Fruit fly (Drosophila melanogaster) whole organism, embryonic: ENCODE results near the gene CG43064.

Source experiments
- Ada2b ChIP-seq: fragments of 200-800 bp; sonication (Bioruptor generic); IDR thresholded peaks from 2 replicates; pipeline ENCODE4 v1.3.6; 2022; ENCODE audit warnings: missing biosample characterization, missing genetic modification characterization
- Blimp-1 ChIP-seq: fragments of 200-800 bp; sonication (Bioruptor generic); optimal IDR thresholded peaks from 3 replicates; lab custom pipeline; 2018; ENCODE audit warnings: missing biosample characterization, missing genetic modification characterization, mild to moderate bottlenecking, moderate library complexity, missing genetic modification reagents
- CG11504 ChIP-seq: fragments of 200-800 bp; sonication (Bioruptor generic); optimal IDR thresholded peaks from 3 replicates; lab custom pipeline; 2019; ENCODE audit warnings: missing biosample characterization, mild to moderate bottlenecking, missing genetic modification characterization, moderate library complexity
- CG12391 ChIP-seq: fragments of 200-800 bp; sonication (Bioruptor generic); optimal IDR thresholded peaks from 3 replicates; lab custom pipeline; 2018; ENCODE audit warnings: missing biosample characterization, mild to moderate bottlenecking, missing genetic modification characterization, moderate library complexity
- CG12659 ChIP-seq: fragments of 200-800 bp; sonication (Bioruptor generic); optimal IDR thresholded peaks from 3 replicates; lab custom pipeline; 2017; ENCODE audit warnings: mild to moderate bottlenecking, missing biosample characterization, missing genetic modification reagents, missing genetic modification characterization
- CG12769 ChIP-seq: fragments of 200-800 bp; sonication (Bioruptor generic); optimal IDR thresholded peaks from 2 replicates; lab custom pipeline; 2019; ENCODE audit warnings: missing biosample characterization, mild to moderate bottlenecking, missing genetic modification characterization, moderate library complexity
- CG13296 ChIP-seq: fragments of 200-800 bp; sonication (Bioruptor generic); optimal IDR thresholded peaks from 3 replicates; lab custom pipeline; 2018; ENCODE audit warnings: missing biosample characterization, mild to moderate bottlenecking, missing genetic modification characterization
- CG1832 ChIP-seq: fragments of 200-800 bp; sonication (Bioruptor generic); optimal IDR thresholded peaks from 2 replicates; lab custom pipeline; 2017; ENCODE audit warnings: missing biosample characterization, mild to moderate bottlenecking, missing genetic modification characterization, inconsistent platforms
- CG18619 ChIP-seq: fragments of 200-800 bp; sonication (Bioruptor generic); optimal IDR thresholded peaks from 3 replicates; lab custom pipeline; 2017; ENCODE audit warnings: missing biosample characterization, mild to moderate bottlenecking, missing genetic modification characterization
- CG2116 ChIP-seq: fragments of 200-800 bp; sonication (Bioruptor generic); optimal IDR thresholded peaks from 3 replicates; lab custom pipeline; 2018; ENCODE audit warnings: missing biosample characterization, mild to moderate bottlenecking, missing genetic modification characterization
- CG30020 ChIP-seq: fragments of 200-800 bp; optimal IDR thresholded peaks from 2 replicates; lab custom pipeline; 2019; ENCODE audit warnings: missing biosample characterization, mild to moderate bottlenecking, missing genetic modification characterization, moderate library complexity
- CG30403 ChIP-seq: fragments of 200-800 bp; sonication (Bioruptor generic); optimal IDR thresholded peaks from 3 replicates; lab custom pipeline; 2016; ENCODE audit warnings: missing biosample characterization, missing genetic modification characterization
- CG31441 ChIP-seq: fragments of 200-800 bp; sonication (Bioruptor generic); IDR thresholded peaks from 2 replicates; pipeline ENCODE4 v1.3.6; 2022; ENCODE audit warnings: missing biosample characterization, missing genetic modification characterization
- CG3281 ChIP-seq: fragments of 200-800 bp; sonication (Bioruptor generic); optimal IDR thresholded peaks from 3 replicates; lab custom pipeline; 2017; ENCODE audit warnings: missing biosample characterization, mild to moderate bottlenecking, missing genetic modification characterization
- CG4730 ChIP-seq: fragments of 200-800 bp; sonication (Bioruptor generic); IDR thresholded peaks from 2 replicates; pipeline ENCODE4 v1.3.6; 2022; ENCODE audit warnings: missing biosample characterization, missing genetic modification characterization
- CG5180 ChIP-seq: fragments of 200-800 bp; sonication (Bioruptor generic); optimal IDR thresholded peaks from 3 replicates; lab custom pipeline; 2017; ENCODE audit warnings: missing biosample characterization, missing genetic modification characterization, mild to moderate bottlenecking, moderate library complexity, missing genetic modification reagents
- CG7839 ChIP-seq: fragments of 200-800 bp; sonication (Bioruptor generic); optimal IDR thresholded peaks from 3 replicates; lab custom pipeline; 2018; ENCODE audit warnings: missing biosample characterization, mild to moderate bottlenecking, missing genetic modification characterization, moderate library complexity
- CG8388 ChIP-seq: fragments of 200-800 bp; sonication (Bioruptor generic); optimal IDR thresholded peaks from 2 replicates; lab custom pipeline; 2019; ENCODE audit warnings: missing biosample characterization, mild to moderate bottlenecking, missing genetic modification characterization, moderate library complexity
- Deaf1 ChIP-seq: fragments of 200-800 bp; optimal IDR thresholded peaks from 3 replicates; lab custom pipeline; 2019; ENCODE audit warnings: missing biosample characterization, mild to moderate bottlenecking, missing genetic modification characterization, moderate library complexity
- Doc2 ChIP-seq: fragments of 200-800 bp; sonication (Bioruptor generic); IDR thresholded peaks from 2 replicates; pipeline ENCODE4 v1.3.6; 2022; ENCODE audit warnings: missing biosample characterization, missing genetic modification characterization
- Dref ChIP-seq: fragments of 200-800 bp; sonication (Bioruptor generic); IDR thresholded peaks from 2 replicates; pipeline ENCODE4 v1.3.6; 2022; ENCODE audit warnings: missing biosample characterization, missing genetic modification characterization
- Ets65A ChIP-seq: fragments of 200-800 bp; sonication (Bioruptor generic); peaks from one replicate; lab custom pipeline; 2016; ENCODE audit warnings: missing biosample characterization, missing genetic modification characterization
- Med ChIP-seq: fragments of 200-800 bp; sonication (Bioruptor generic); peaks from one replicate; lab custom pipeline; 2016; ENCODE audit warnings: missing biosample characterization, missing genetic modification characterization, mild to moderate bottlenecking, inconsistent platforms, moderate library complexity
- Meics ChIP-seq: fragments of 200-800 bp; sonication (Bioruptor generic); optimal IDR thresholded peaks from 2 replicates; lab custom pipeline; 2017; ENCODE audit warnings: missing biosample characterization, mild to moderate bottlenecking, missing genetic modification characterization
- Nf-YC ChIP-seq: fragments of 200-800 bp; optimal IDR thresholded peaks from 3 replicates; lab custom pipeline; 2019; ENCODE audit warnings: missing biosample characterization, mild to moderate bottlenecking, missing genetic modification characterization, moderate library complexity
- PHDP ChIP-seq: fragments of 200-800 bp; sonication (Bioruptor generic); optimal IDR thresholded peaks from 3 replicates; lab custom pipeline; 2018; ENCODE audit warnings: missing biosample characterization, mild to moderate bottlenecking, missing genetic modification characterization, moderate library complexity
- Stat92E ChIP-seq, 3 experiments: fragments of >200 bp in 2 of 3; fragments of 200-800 bp in 1 of 3; sonication (Bioruptor generic) in 1 of 3; optimal IDR thresholded peaks; 2 replicates each; lab custom pipeline; 2017 to 2019; ENCODE audit warnings: missing biosample characterization in 3 of 3, missing genetic modification characterization in 3 of 3, mild to moderate bottlenecking in 1 of 3, moderate library complexity in 1 of 3
- ato ChIP-seq: fragments of 200-800 bp; sonication (Bioruptor generic); IDR thresholded peaks from 2 replicates; pipeline ENCODE4 v1.3.6; 2022; ENCODE audit warnings: missing biosample characterization, missing genetic modification characterization; ENCODE audit not compliant: partially characterized antibody
- dimm ChIP-seq: fragments of 200-800 bp; sonication (Bioruptor generic); IDR thresholded peaks from 2 replicates; pipeline ENCODE4 v1.3.6; 2022; ENCODE audit warnings: missing biosample characterization, missing genetic modification characterization
- dpn ChIP-seq, 2 experiments: fragments of 200-800 bp; sonication (Bioruptor generic); optimal IDR thresholded peaks; 3 replicates each; lab custom pipeline; 2016; ENCODE audit warnings: missing biosample characterization in 2 of 2, missing genetic modification characterization in 2 of 2
- lab ChIP-seq: fragments of 200-800 bp; sonication (Bioruptor generic); optimal IDR thresholded peaks from 3 replicates; lab custom pipeline; 2017; ENCODE audit warnings: missing biosample characterization, missing genetic modification characterization, mild to moderate bottlenecking, moderate library complexity, missing genetic modification reagents
- nau ChIP-seq: fragments of 200-800 bp; sonication (Bioruptor generic); optimal IDR thresholded peaks from 3 replicates; lab custom pipeline; 2017; ENCODE audit warnings: missing biosample characterization, mild to moderate bottlenecking, missing genetic modification characterization, missing genetic modification reagents
- phol ChIP-seq: fragments of 200-800 bp; sonication (Bioruptor generic); optimal IDR thresholded peaks from 3 replicates; lab custom pipeline; 2018; ENCODE audit warnings: missing biosample characterization, mild to moderate bottlenecking, missing genetic modification characterization, moderate library complexity
- ranshi ChIP-seq: fragments of 200-800 bp; sonication (Bioruptor generic); IDR thresholded peaks from 2 replicates; pipeline ENCODE4 v1.3.6; 2022; ENCODE audit warnings: missing biosample characterization, missing genetic modification characterization
- scrt ChIP-seq: fragments of 200-800 bp; sonication (Bioruptor generic); optimal IDR thresholded peaks from 2 replicates; lab custom pipeline; 2018; ENCODE audit warnings: missing biosample characterization, mild to moderate bottlenecking, missing genetic modification characterization, moderate library complexity
- sens ChIP-seq: fragments of 200-800 bp; sonication (Bioruptor generic); peaks from one replicate; lab custom pipeline; 2016; ENCODE audit warnings: missing biosample characterization, missing genetic modification characterization
- stwl ChIP-seq: fragments of 200-800 bp; sonication (Bioruptor generic); optimal IDR thresholded peaks from 3 replicates; lab custom pipeline; 2018; ENCODE audit warnings: missing biosample characterization, mild to moderate bottlenecking, missing genetic modification characterization, moderate library complexity

The CG43064 gene

dm6 chr3L:11863587-11863986, 27.1 kb upstream of the CG43064 start (continued):
- TF ChIP-seq CG12659 (GFP tag; lab: Kevin White, UChicago) (peak; percentile 13), CG2116 (no peak), CG5180 (GFP tag; lab: Kevin White, UChicago) (peak; percentile 15), CG13296 (peak; percentile 28), lab (GFP tag; lab: Kevin White, UChicago) (peak; percentile 53), dpn (GFP tag; optimal IDR thresholded peaks at IDR 0.05; lab: Kevin White, UChicago) (no peak), Deaf1 (tag; lab: Kevin White, UChicago) (peak; percentile 26), PHDP (tag; lab: Kevin White, UChicago) (peak; percentile 11), Meics (GFP tag; lab: Kevin White, UChicago) (peak; percentile 60), Nf-YC (tag; lab: Kevin White, UChicago) (peak; percentile 6), CG12391 (tag; lab: Kevin White, UChicago) (peak; percentile 13), CG18619 (GFP tag; lab: Kevin White, UChicago) (peak; percentile 32), CG3281 (GFP tag; lab: Kevin White, UChicago) (peak; percentile 52), Ada2b (GFP tag; lab: Robert Waterston, UW) (no peak), phol (peak; percentile 23), scrt (GFP tag; lab: Kevin White, UChicago) (peak; percentile 30), CG31441 (GFP tag; lab: Robert Waterston, UW) (peak; percentile 37; the same call in 1 of the 2 replicates), Blimp-1 (peak; percentile 13), CG30403 (GFP tag; lab: Kevin White, UChicago) (peak; percentile 25), CG7839 (peak; percentile 44)

DNA sequence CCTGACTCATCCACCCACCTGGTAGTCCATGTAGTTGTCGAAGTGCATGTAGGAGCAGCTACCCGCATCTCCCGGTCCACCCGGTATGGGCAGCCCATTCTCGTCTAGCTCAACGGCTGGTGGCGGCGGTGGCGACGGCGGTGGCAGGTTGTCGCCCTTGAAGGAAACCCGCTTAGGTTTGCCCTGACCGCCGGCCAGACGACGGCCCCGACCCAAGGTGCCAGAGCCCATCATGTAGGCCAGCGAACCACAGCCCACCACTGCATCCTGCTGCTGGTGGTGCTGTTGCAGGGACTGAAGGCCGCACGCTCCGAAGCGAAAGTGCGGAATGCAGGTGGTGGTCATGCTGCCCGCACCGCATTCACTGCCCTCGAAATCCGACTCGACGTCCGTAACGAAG, 25.7 kb upstream of the CG43064 start:
- TF ChIP-seq Med (peak; percentile 22), CG12769 (no peak), stwl (tag; lab: Kevin White, UChicago) (no peak), dimm (no peak), sens (GFP tag; lab: Kevin White, UChicago) (peak; percentile 56), CG8388 (no peak), Dref (GFP tag; lab: Robert Waterston, UW) (no peak), nau (GFP tag; lab: Kevin White, UChicago) (no peak), Ets65A (GFP tag; lab: Kevin White, UChicago) (peak; percentile 66), ranshi (GFP tag; lab: Robert Waterston, UW) (no peak), Doc2 (GFP tag; lab: Robert Waterston, UW) (0 out of 2 replicates have a peak, but pooled peaks have one; percentile 26)

dm6 chr3L:11858745-11859144, 22.2 kb upstream of the CG43064 start:
- TF ChIP-seq CG30020 (tag; lab: Kevin White, UChicago): no peak
- TF ChIP-seq lab (GFP tag; lab: Kevin White, UChicago): peak; percentile 1
- no peak for TF ChIP-seq Stat92E (GFP tag; optimal IDR thresholded peaks at IDR 0.05; lab: Kevin White, UChicago)
- peak; percentile 68 for TF ChIP-seq Med
- TF ChIP-seq CG1832 (GFP tag; lab: Kevin White, UChicago): no peak
- no peak for TF ChIP-seq ato
- peak; percentile 7 for TF ChIP-seq CG11504 (tag; lab: Kevin White, UChicago)
- no peak for TF ChIP-seq CG4730
